Worm (Caenorhabditis elegans) whole organism, young adult: ENCODE results near the gene polk-1.

ENCODE experiments used
- B0019.2 ChIP-seq: fragments of 200-800 bp; sonication (Bioruptor generic); conservative IDR thresholded peaks from 2 replicates; pipeline ENCODE4 v1.3.6; 2022; ENCODE audit warnings: missing genetic modification reagents, missing genetic modification characterization, missing compliant biosample characterization
- B0035.1 ChIP-seq: sonication (generic microtip); optimal IDR thresholded peaks from 2 replicates; lab custom pipeline; 2016; ENCODE audit warnings: missing genetic modification characterization, mild to moderate bottlenecking, missing compliant biosample characterization, missing genotype, missing genetic modification reagents
- B0261.1 ChIP-seq: sonication (generic microtip); optimal IDR thresholded peaks from 2 replicates; lab custom pipeline; 2016; ENCODE audit warnings: mild to moderate bottlenecking, missing genetic modification characterization, moderate library complexity, missing compliant biosample characterization
- B0336.3 ChIP-seq: fragments of 200-800 bp; sonication (Bioruptor generic); IDR thresholded peaks from 2 replicates; pipeline ENCODE4 v1.3.6; 2022; ENCODE audit warnings: missing genetic modification characterization, missing compliant biosample characterization
- C17E4.6 ChIP-seq: fragments of 200-800 bp; sonication (Bioruptor generic); IDR thresholded peaks from 2 replicates; pipeline ENCODE4 v1.3.6; 2022; ENCODE audit warnings: missing genetic modification reagents, missing genetic modification characterization, missing compliant biosample characterization
- F22D6.2 ChIP-seq: sonication (generic microtip); optimal IDR thresholded peaks from 2 replicates; lab custom pipeline; 2016; ENCODE audit warnings: mild to moderate bottlenecking, missing genetic modification characterization, missing compliant biosample characterization
- F33H1.4 ChIP-seq: fragments of 200-800 bp; sonication (Bioruptor generic); IDR thresholded peaks from 2 replicates; pipeline ENCODE4 v1.3.6; 2022; ENCODE audit warnings: missing genetic modification reagents, missing genetic modification characterization, missing compliant biosample characterization
- F49E8.2 ChIP-seq: sonication (generic microtip); optimal IDR thresholded peaks from 3 replicates; lab custom pipeline; 2017; ENCODE audit warnings: missing genetic modification characterization, mild to moderate bottlenecking, missing compliant biosample characterization, antibody characterized with exemption, moderate library complexity; ENCODE audit not compliant: insufficient read depth
- F57A8.1 ChIP-seq: fragments of 200-800 bp; sonication (Bioruptor generic); optimal IDR thresholded peaks from 2 replicates; lab custom pipeline; 2018; ENCODE audit warnings: mild to moderate bottlenecking, missing genetic modification characterization, moderate library complexity, missing compliant biosample characterization
- F57C9.4 ChIP-seq: sonication (generic microtip); optimal IDR thresholded peaks from 2 replicates; lab custom pipeline; 2017; ENCODE audit warnings: mild to moderate bottlenecking, missing genetic modification characterization, missing compliant biosample characterization
- T07F8.4 ChIP-seq: sonication (generic microtip); optimal IDR thresholded peaks from 2 replicates; lab custom pipeline; 2016; ENCODE audit warnings: mild to moderate bottlenecking, missing genetic modification characterization, moderate library complexity, missing compliant biosample characterization
- Y53F4B.3 ChIP-seq: fragments of 200-800 bp; sonication (Bioruptor generic); IDR thresholded peaks from 2 replicates; pipeline ENCODE4 v1.3.6; 2022; ENCODE audit warnings: missing genetic modification reagents, missing genetic modification characterization, missing compliant biosample characterization
- Y67H2A.10 ChIP-seq: fragments of 200-800 bp; sonication (Bioruptor generic); conservative IDR thresholded peaks from 2 replicates; pipeline ENCODE4 v1.3.6; 2022; ENCODE audit warnings: missing genetic modification reagents, missing genetic modification characterization, missing compliant biosample characterization
- ama-1 ChIP-seq, 3 experiments: fragments of 150-350 bp in 1 of 3; sonication (generic microtip) in 2 of 3; optimal IDR thresholded peaks; 2 replicates each; lab custom pipeline; 2014 to 2018; ENCODE audit warnings: missing biosample characterization in 2 of 3, missing genetic modification characterization in 2 of 3, missing genetic modification reagents in 2 of 3
- aptf-3 ChIP-seq: fragments of 200-800 bp; sonication (Bioruptor generic); IDR thresholded peaks from 2 replicates; pipeline ENCODE4 v1.3.6; 2022; ENCODE audit warnings: missing genetic modification characterization, missing compliant biosample characterization
- atf-7 ChIP-seq: sonication (generic microtip); optimal IDR thresholded peaks from 2 replicates; lab custom pipeline; 2017; ENCODE audit warnings: mild to moderate bottlenecking, missing genetic modification characterization, missing compliant biosample characterization
- attf-5 ChIP-seq: fragments of 200-800 bp; sonication (Bioruptor generic); optimal IDR thresholded peaks from 2 replicates; lab custom pipeline; 2018; ENCODE audit warnings: mild to moderate bottlenecking, missing genetic modification characterization, missing compliant biosample characterization
- attf-6 ChIP-seq: fragments of 200-800 bp; sonication (Bioruptor generic); IDR thresholded peaks from 2 replicates; pipeline ENCODE4 v1.3.6; 2022; ENCODE audit warnings: missing genetic modification reagents, missing genetic modification characterization, missing compliant biosample characterization
- bed-2 ChIP-seq: fragments of 200-800 bp; sonication (Bioruptor generic); IDR thresholded peaks from 2 replicates; pipeline ENCODE4 v1.3.6; 2022; ENCODE audit warnings: missing genetic modification reagents, missing genetic modification characterization, missing compliant biosample characterization
- cebp-2 ChIP-seq: fragments of 200-800 bp; sonication (Bioruptor generic); IDR thresholded peaks from 2 replicates; pipeline ENCODE4 v1.3.6; 2022; ENCODE audit warnings: missing genetic modification characterization, missing compliant biosample characterization
- ceh-100 ChIP-seq: fragments of 200-800 bp; sonication (Bioruptor generic); IDR thresholded peaks from 2 replicates; pipeline ENCODE4 v1.3.6; 2022; ENCODE audit warnings: missing genetic modification reagents, missing genetic modification characterization, missing compliant biosample characterization
- ceh-58 ChIP-seq: fragments of 200-800 bp; sonication (Bioruptor generic); IDR thresholded peaks from 2 replicates; pipeline ENCODE4 v1.3.6; 2022; ENCODE audit warnings: missing genetic modification characterization, missing compliant biosample characterization
- dpff-1 ChIP-seq: sonication (generic microtip); optimal IDR thresholded peaks from 2 replicates; lab custom pipeline; 2017; ENCODE audit warnings: mild to moderate bottlenecking, missing genetic modification characterization, missing compliant biosample characterization
- efl-1 ChIP-seq: fragments of 150-350 bp; optimal IDR thresholded peaks from 2 replicates; lab custom pipeline; 2014; ENCODE audit warnings: missing biosample characterization, missing genetic modification reagents, missing genetic modification characterization
- egl-18 ChIP-seq: fragments of 200-800 bp; sonication (Bioruptor generic); IDR thresholded peaks from 2 replicates; pipeline ENCODE4 v1.3.6; 2022; ENCODE audit warnings: missing genetic modification reagents, missing genetic modification characterization, missing compliant biosample characterization
- ekl-4 ChIP-seq: fragments of 200-800 bp; sonication (Bioruptor generic); IDR thresholded peaks from 2 replicates; pipeline ENCODE4 v1.3.6; 2022; ENCODE audit warnings: missing genetic modification reagents, missing genetic modification characterization, missing compliant biosample characterization
- fkh-3 ChIP-seq: sonication (generic microtip); optimal IDR thresholded peaks from 2 replicates; lab custom pipeline; 2016; ENCODE audit warnings: mild to moderate bottlenecking, missing genetic modification characterization, missing compliant biosample characterization
- hlh-12 ChIP-seq: sonication (generic microtip); optimal IDR thresholded peaks from 2 replicates; lab custom pipeline; 2016; ENCODE audit warnings: missing genetic modification characterization, missing compliant biosample characterization
- hlh-26 ChIP-seq: fragments of 200-800 bp; sonication (Bioruptor generic); conservative IDR thresholded peaks from 2 replicates; pipeline ENCODE4 v1.3.6; 2022; ENCODE audit warnings: missing genetic modification reagents, missing genetic modification characterization, missing compliant biosample characterization
- lsl-1 ChIP-seq: fragments of 200-800 bp; sonication (Bioruptor generic); optimal IDR thresholded peaks from 2 replicates; lab custom pipeline; 2018; ENCODE audit warnings: mild to moderate bottlenecking, missing genetic modification characterization, moderate library complexity, missing compliant biosample characterization
- madf-3 ChIP-seq: fragments of 200-800 bp; sonication (Bioruptor generic); IDR thresholded peaks from 2 replicates; pipeline ENCODE4 v1.3.6; 2022; ENCODE audit warnings: missing genetic modification reagents, missing genetic modification characterization, missing compliant biosample characterization
- madf-8 ChIP-seq: fragments of 200-800 bp; sonication (Bioruptor generic); conservative IDR thresholded peaks from 2 replicates; pipeline ENCODE4 v1.3.6; 2022; ENCODE audit warnings: missing genetic modification reagents, missing genetic modification characterization, missing compliant biosample characterization
- mcd-1 ChIP-seq: fragments of 200-800 bp; sonication (Bioruptor generic); IDR thresholded peaks from 2 replicates; pipeline ENCODE4 v1.3.6; 2022; ENCODE audit warnings: missing genetic modification reagents, missing genetic modification characterization, missing compliant biosample characterization
- mes-4 ChIP-seq: sonication (generic microtip); optimal IDR thresholded peaks from 2 replicates; lab custom pipeline; 2016; ENCODE audit warnings: missing genotype, missing genetic modification characterization, missing compliant biosample characterization
- nhr-179 ChIP-seq: sonication (generic microtip); optimal IDR thresholded peaks from 2 replicates; lab custom pipeline; 2016; ENCODE audit warnings: mild to moderate bottlenecking, missing genetic modification characterization, missing compliant biosample characterization
- nhr-27 ChIP-seq: fragments of 200-800 bp; sonication (Bioruptor generic); optimal IDR thresholded peaks from 2 replicates; lab custom pipeline; 2018; ENCODE audit warnings: mild to moderate bottlenecking, missing genetic modification characterization, moderate library complexity, missing compliant biosample characterization
- pha-4 ChIP-seq: fragments of 150-350 bp; sonication (generic microtip); optimal IDR thresholded peaks from 2 replicates; lab custom pipeline; 2014; ENCODE audit warnings: missing biosample characterization, missing genetic modification reagents, missing genetic modification characterization
- rec-8 ChIP-seq, 2 experiments: sonication (generic microtip); optimal IDR thresholded peaks; 2 replicates each; lab custom pipeline; 2016; ENCODE audit warnings: mild to moderate bottlenecking in 2 of 2, missing genetic modification characterization in 2 of 2, missing genetic modification reagents in 2 of 2, missing genotype in 2 of 2, missing biosample characterization in 1 of 2, missing compliant biosample characterization in 1 of 2, moderate library complexity in 1 of 2
- repo-1 ChIP-seq: sonication (generic microtip); optimal IDR thresholded peaks from 2 replicates; lab custom pipeline; 2017; ENCODE audit warnings: mild to moderate bottlenecking, missing genetic modification characterization, missing compliant biosample characterization
- sdz-38 ChIP-seq: sonication (generic microtip); optimal IDR thresholded peaks from 2 replicates; lab custom pipeline; 2016; ENCODE audit warnings: missing genotype, missing genetic modification characterization, missing compliant biosample characterization
- sea-2 ChIP-seq: fragments of 200-800 bp; sonication (Bioruptor generic); IDR thresholded peaks from 2 replicates; pipeline ENCODE4 v1.3.6; 2022; ENCODE audit warnings: missing genetic modification characterization, missing compliant biosample characterization
- snpc-4 ChIP-seq, 5 experiments: fragments of 150-350 bp in 1 of 5; sonication (generic microtip) in 4 of 5; optimal IDR thresholded peaks; 2 replicates each; lab custom pipeline; 2014 to 2018; ENCODE audit warnings: missing genetic modification characterization in 5 of 5, missing biosample characterization in 3 of 5, antibody characterized with exemption in 2 of 5, mild to moderate bottlenecking in 2 of 5, missing compliant biosample characterization in 2 of 5, missing genotype in 2 of 5, moderate library complexity in 2 of 5, missing genetic modification reagents in 1 of 5
- tlf-1 ChIP-seq: fragments of 200-800 bp; sonication (Bioruptor generic); optimal IDR thresholded peaks from 2 replicates; lab custom pipeline; 2018; ENCODE audit warnings: mild to moderate bottlenecking, missing genetic modification characterization, missing compliant biosample characterization
- xnd-1 ChIP-seq: sonication (generic microtip); optimal IDR thresholded peaks from 2 replicates; lab custom pipeline; 2016; ENCODE audit warnings: missing genotype, missing genetic modification reagents, missing genetic modification characterization, missing compliant biosample characterization
- zfh-2 ChIP-seq: fragments of 200-800 bp; sonication (Bioruptor generic); conservative IDR thresholded peaks from 2 replicates; pipeline ENCODE4 v1.3.6; 2022; ENCODE audit warnings: missing genetic modification reagents, missing genetic modification characterization, missing compliant biosample characterization
- ztf-25 ChIP-seq: fragments of 200-800 bp; sonication (Bioruptor generic); IDR thresholded peaks from 2 replicates; pipeline ENCODE4 v1.3.6; 2022; ENCODE audit warnings: missing genetic modification reagents, missing genetic modification characterization, missing compliant biosample characterization
- ztf-28 ChIP-seq: fragments of 200-800 bp; sonication (Bioruptor generic); IDR thresholded peaks from 2 replicates; pipeline ENCODE4 v1.3.6; 2022; ENCODE audit warnings: missing genetic modification reagents, missing genetic modification characterization, missing compliant biosample characterization

The polk-1 gene

ce11 chrIII:8639188-8639795, 10.9 kb upstream of the polk-1 start, which contains the start of gene fip-1 (continued):
- TF ChIP-seq dpff-1 (no peak), fkh-3 (tag; lab: Kevin White, UChicago) (no peak), B0019.2 (GFP tag; lab: Robert Waterston, UW) (no peak), xnd-1 (no peak), hlh-26 (GFP tag; lab: Robert Waterston, UW) (no peak), B0261.1 (tag; lab: Kevin White, UChicago) (peak; percentile 72), ztf-25 (0 out of 2 replicates have a peak, but pooled peaks have one; percentile 62), madf-8 (GFP tag; lab: Robert Waterston, UW) (no peak), hlh-12 (tag; lab: Kevin White, UChicago) (no peak), atf-7 (tag; lab: Kevin White, UChicago) (no peak), repo-1 (tag; lab: Kevin White, UChicago) (peak; percentile 61), bed-2 (no peak), mes-4 (tag; lab: Kevin White, UChicago) (peak; percentile 53), Y67H2A.10 (GFP tag; lab: Robert Waterston, UW) (no peak), T07F8.4 (peak; percentile 32), nhr-179 (no peak), attf-6 (GFP tag; lab: Robert Waterston, UW) (peak; percentile 64; the same call in 1 of the 2 replicates), F57A8.1 (no peak), tlf-1 (GFP tag; lab: Kevin White, UChicago) (no peak), rec-8 (tag; optimal IDR thresholded peaks at IDR 0.05; lab: Kevin White, UChicago) (peak; percentile 47 to 79), pha-4 (no peak), F33H1.4 (GFP tag; lab: Robert Waterston, UW) (peak; percentile 27; the same call in 1 of the 2 replicates), lsl-1 (GFP tag; lab: Kevin White, UChicago) (peak; percentile 50), B0035.1 (no peak), cebp-2 (GFP tag; lab: Robert Waterston, UW) (no peak), sea-2 (no peak), ceh-100 (no peak), zfh-2 (GFP tag; lab: Robert Waterston, UW) (no peak), ekl-4 (GFP tag; lab: Robert Waterston, UW) (peak; percentile 74), ceh-58 (GFP tag; lab: Robert Waterston, UW) (no peak), sdz-38 (no peak), F57C9.4 (tag; lab: Kevin White, UChicago) (no peak), aptf-3 (GFP tag; lab: Robert Waterston, UW) (0 out of 2 replicates have a peak, but pooled peaks have one; percentile 70), Y53F4B.3 (GFP tag; lab: Robert Waterston, UW) (no peak), mcd-1 (GFP tag; lab: Robert Waterston, UW) (no peak; the same call in 1 of the 2 replicates), F49E8.2 (tag; lab: Kevin White, UChicago) (peak; percentile 62), nhr-27 (tag; lab: Kevin White, UChicago) (peak; percentile 52), snpc-4 (GFP tag; optimal IDR thresholded peaks at IDR 0.05; lab: Kevin White, UChicago) (peak; percentile 38), snpc-4 (tag; optimal IDR thresholded peaks at IDR 0.05; lab: Kevin White, UChicago) (peak in 3 of 4 experiments; percentile 27 to 56 (median 42)), efl-1 (GFP tag; lab: Kevin White, UChicago) (no peak), C17E4.6 (no peak), egl-18 (GFP tag; lab: Robert Waterston, UW) (no peak), F22D6.2 (tag; lab: Kevin White, UChicago) (no peak), B0336.3 (GFP tag; lab: Robert Waterston, UW) (no peak), ztf-28 (GFP tag; lab: Robert Waterston, UW) (0 out of 2 replicates have a peak, but pooled peaks have one; percentile 28), attf-5 (GFP tag; lab: Kevin White, UChicago) (no peak), ama-1 (optimal IDR thresholded peaks at IDR 0.05; lab: Kevin White, UChicago) (no peak), ama-1 (GFP tag; optimal IDR thresholded peaks at IDR 0.05; lab: Kevin White, UChicago) (peak in 1 of 2 experiments; percentile 87), madf-3 (GFP tag; lab: Robert Waterston, UW) (no peak)
